Worm (Caenorhabditis elegans) whole organism, young adult: ENCODE results near the gene fbxc-54.

Experiments used
- F49E8.2 ChIP-seq: sonication (generic microtip); optimal IDR thresholded peaks from 3 replicates; lab custom pipeline; 2017; ENCODE audit warnings: missing genetic modification characterization, mild to moderate bottlenecking, missing compliant biosample characterization, antibody characterized with exemption, moderate library complexity; ENCODE audit not compliant: insufficient read depth
- dpl-1 ChIP-seq: fragments of 150-350 bp; optimal IDR thresholded peaks from 2 replicates; lab custom pipeline; 2014; ENCODE audit warnings: missing biosample characterization, missing genetic modification reagents, missing genetic modification characterization
- madf-3 ChIP-seq: fragments of 200-800 bp; sonication (Bioruptor generic); IDR thresholded peaks from 2 replicates; pipeline ENCODE4 v1.3.6; 2022; ENCODE audit warnings: missing genetic modification reagents, missing genetic modification characterization, missing compliant biosample characterization
- nfya-1 ChIP-seq: sonication (generic microtip); optimal IDR thresholded peaks from 2 replicates; lab custom pipeline; 2017; ENCODE audit warnings: antibody characterized with exemption, missing compliant biosample characterization, missing genetic modification characterization, borderline replicate concordance; ENCODE audit not compliant: insufficient read depth
- tbx-9 ChIP-seq: sonication (generic microtip); optimal IDR thresholded peaks from 2 replicates; lab custom pipeline; 2016; ENCODE audit warnings: borderline replicate concordance, missing genetic modification characterization, inconsistent platforms, missing compliant biosample characterization
- ztf-25 ChIP-seq: fragments of 200-800 bp; sonication (Bioruptor generic); IDR thresholded peaks from 2 replicates; pipeline ENCODE4 v1.3.6; 2022; ENCODE audit warnings: missing genetic modification reagents, missing genetic modification characterization, missing compliant biosample characterization
- ztf-26 ChIP-seq: sonication (generic microtip); optimal IDR thresholded peaks from 2 replicates; lab custom pipeline; 2017; ENCODE audit warnings: missing genetic modification characterization, missing compliant biosample characterization

DNA sequence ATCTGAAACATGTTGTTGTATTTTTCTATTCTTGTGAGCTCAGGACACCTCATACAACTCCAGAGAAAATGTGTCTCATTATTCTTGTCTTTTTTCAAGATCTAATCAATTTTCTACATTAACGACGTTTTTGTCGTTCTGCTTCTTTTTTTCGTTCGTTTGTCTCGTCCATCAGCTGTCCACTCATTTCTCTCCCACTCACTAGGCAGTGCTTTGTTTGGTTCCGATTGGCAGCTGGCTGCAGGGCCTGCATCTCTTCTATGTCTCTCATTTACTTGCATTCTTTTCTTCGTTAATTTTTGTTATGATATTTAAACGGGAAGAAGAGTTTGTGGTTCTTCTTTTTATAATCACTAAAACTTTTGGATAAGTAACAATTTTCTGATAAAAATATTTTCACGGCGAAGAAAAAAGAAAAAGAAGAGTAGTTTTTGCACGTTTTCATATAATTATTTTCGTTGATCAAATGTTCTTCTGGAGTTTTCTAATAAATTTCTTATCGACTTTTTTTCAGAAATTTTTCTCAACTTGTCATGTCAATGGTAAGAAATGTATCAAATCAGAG lies 30.1 kb upstream of the fbxc-54 start, which contains the start of gene 2L52.1:
- TF ChIP-seq ztf-25, result no peak
- TF ChIP-seq nfya-1 (tag; lab: Kevin White, UChicago), result no peak
- TF ChIP-seq ztf-26 (tag; lab: Kevin White, UChicago), result no peak
- no peak for TF ChIP-seq tbx-9 (tag; lab: Kevin White, UChicago)
- TF ChIP-seq F49E8.2, result no peak
- TF ChIP-seq dpl-1 (GFP tag; lab: Kevin White, UChicago), result no peak
- no peak for TF ChIP-seq madf-3 (GFP tag; lab: Robert Waterston, UW)
